Fruit fly (Drosophila melanogaster) whole organism, embryonic: ENCODE data around the gene Dok.

Experiments
- C15 ChIP-seq: fragments of 200-800 bp; sonication (Bioruptor generic); IDR thresholded peaks from 3 replicates; pipeline ENCODE4 v1.3.6; 2022; ENCODE audit warnings: missing biosample characterization, missing genetic modification characterization
- CG10209 ChIP-seq: fragments of 200-800 bp; sonication (Bioruptor generic); optimal IDR thresholded peaks from 3 replicates; lab custom pipeline; 2017; ENCODE audit warnings: missing biosample characterization, mild to moderate bottlenecking, missing genetic modification characterization, missing genetic modification reagents
- CG10431 ChIP-seq: fragments of 200-800 bp; sonication (Bioruptor generic); optimal IDR thresholded peaks from 3 replicates; lab custom pipeline; 2018; ENCODE audit warnings: missing biosample characterization, mild to moderate bottlenecking, missing genetic modification characterization
- CG12299 ChIP-seq: fragments of 200-800 bp; sonication (Bioruptor generic); optimal IDR thresholded peaks from 2 replicates; lab custom pipeline; 2018; ENCODE audit warnings: missing biosample characterization, mild to moderate bottlenecking, missing genetic modification characterization
- CG12391 ChIP-seq: fragments of 200-800 bp; sonication (Bioruptor generic); optimal IDR thresholded peaks from 3 replicates; lab custom pipeline; 2018; ENCODE audit warnings: missing biosample characterization, mild to moderate bottlenecking, missing genetic modification characterization, moderate library complexity
- CG13287 ChIP-seq: fragments of 200-800 bp; sonication (Bioruptor generic); IDR thresholded peaks from 2 replicates; pipeline ENCODE4 v1.3.6; 2022; ENCODE audit warnings: missing biosample characterization, missing genetic modification characterization; ENCODE audit not compliant: partially characterized antibody
- CG15073 ChIP-seq: fragments of 200-800 bp; sonication (Bioruptor generic); optimal IDR thresholded peaks from 2 replicates; lab custom pipeline; 2016; ENCODE audit warnings: missing biosample characterization, missing genetic modification characterization
- CG17568 ChIP-seq: fragments of 200-800 bp; sonication (Bioruptor generic); optimal IDR thresholded peaks from 2 replicates; lab custom pipeline; 2018; ENCODE audit warnings: missing biosample characterization, mild to moderate bottlenecking, missing genetic modification characterization, moderate library complexity
- CG2129 ChIP-seq: fragments of 200-800 bp; sonication (Bioruptor generic); IDR thresholded peaks from 2 replicates; pipeline ENCODE4 v1.3.6; 2022; ENCODE audit warnings: missing biosample characterization, missing genetic modification characterization; ENCODE audit not compliant: partially characterized antibody
- CG32532 ChIP-seq: fragments of 200-800 bp; sonication (Bioruptor generic); IDR thresholded peaks from 2 replicates; pipeline ENCODE4 v1.3.6; 2022; ENCODE audit warnings: missing biosample characterization, missing genetic modification characterization
- CG3281 ChIP-seq: fragments of 200-800 bp; sonication (Bioruptor generic); optimal IDR thresholded peaks from 3 replicates; lab custom pipeline; 2017; ENCODE audit warnings: missing biosample characterization, mild to moderate bottlenecking, missing genetic modification characterization
- CG34422 ChIP-seq: fragments of 200-800 bp; sonication (Bioruptor generic); IDR thresholded peaks from 3 replicates; pipeline ENCODE4 v1.3.6; 2022; ENCODE audit warnings: missing biosample characterization, missing genetic modification characterization
- CG4282 ChIP-seq: fragments of 200-800 bp; sonication (Bioruptor generic); optimal IDR thresholded peaks from 2 replicates; lab custom pipeline; 2016; ENCODE audit warnings: missing biosample characterization, missing genetic modification characterization
- CG4820 ChIP-seq: fragments of 200-800 bp; sonication (Bioruptor generic); optimal IDR thresholded peaks from 3 replicates; lab custom pipeline; 2016; ENCODE audit warnings: missing biosample characterization, missing genetic modification characterization
- CG5245 ChIP-seq: fragments of 200-800 bp; sonication (Bioruptor generic); optimal IDR thresholded peaks from 3 replicates; lab custom pipeline; 2016; ENCODE audit warnings: missing biosample characterization, missing genetic modification characterization
- CG6765 ChIP-seq: fragments of 200-800 bp; sonication (Bioruptor generic); optimal IDR thresholded peaks from 3 replicates; lab custom pipeline; 2017; ENCODE audit warnings: missing biosample characterization, mild to moderate bottlenecking, missing genetic modification characterization
- CG6813 ChIP-seq: fragments of 200-800 bp; sonication (Bioruptor generic); optimal IDR thresholded peaks from 2 replicates; lab custom pipeline; 2017; ENCODE audit warnings: missing biosample characterization, missing genetic modification characterization, mild to moderate bottlenecking, moderate library complexity, missing genetic modification reagents
- CG7271 ChIP-seq: fragments of 200-800 bp; sonication (Bioruptor generic); optimal IDR thresholded peaks from 2 replicates; lab custom pipeline; 2018; ENCODE audit warnings: missing biosample characterization, mild to moderate bottlenecking, missing genetic modification characterization, moderate library complexity
- CG7745 ChIP-seq: fragments of 200-800 bp; sonication (Bioruptor generic); optimal IDR thresholded peaks from 2 replicates; lab custom pipeline; 2018; ENCODE audit warnings: missing biosample characterization, mild to moderate bottlenecking, missing genetic modification characterization, moderate library complexity
- CG8281 ChIP-seq: fragments of 200-800 bp; sonication (Bioruptor generic); optimal IDR thresholded peaks from 2 replicates; lab custom pipeline; 2018; ENCODE audit warnings: missing biosample characterization, mild to moderate bottlenecking, missing genetic modification characterization, moderate library complexity
- CG9797 ChIP-seq: fragments of 200-800 bp; sonication (Bioruptor generic); optimal IDR thresholded peaks from 3 replicates; lab custom pipeline; 2018; ENCODE audit warnings: missing biosample characterization, mild to moderate bottlenecking, missing genetic modification characterization
- CG9817 ChIP-seq: fragments of 200-800 bp; sonication (Bioruptor generic); optimal IDR thresholded peaks from 2 replicates; lab custom pipeline; 2018; ENCODE audit warnings: missing biosample characterization, mild to moderate bottlenecking, missing genetic modification characterization, moderate library complexity
- Dbx ChIP-seq: fragments of 200-800 bp; sonication (Bioruptor generic); IDR thresholded peaks from 3 replicates; pipeline ENCODE4 v1.3.6; 2022; ENCODE audit warnings: missing biosample characterization, missing genetic modification characterization
- E2f1 ChIP-seq: fragments of 200-800 bp; sonication (Bioruptor generic); IDR thresholded peaks from 2 replicates; pipeline ENCODE4 v1.3.6; 2022; ENCODE audit warnings: missing biosample characterization, missing genetic modification characterization
- Eip74EF ChIP-seq, 2 experiments: fragments of 200-800 bp in 1 of 2; fragments of >200 bp in 1 of 2; sonication (Bioruptor generic) in 1 of 2; optimal IDR thresholded peaks; 2 replicates each; lab custom pipeline; 2017 to 2019; ENCODE audit warnings: missing biosample characterization in 2 of 2, missing genetic modification characterization in 2 of 2, mild to moderate bottlenecking in 1 of 2, moderate library complexity in 1 of 2
- Elba2 ChIP-seq: fragments of 200-800 bp; sonication (Bioruptor generic); optimal IDR thresholded peaks from 3 replicates; lab custom pipeline; 2016; ENCODE audit warnings: missing biosample characterization, missing genetic modification characterization
- HLH3B ChIP-seq: fragments of 200-800 bp; sonication (Bioruptor generic); IDR thresholded peaks from 2 replicates; pipeline ENCODE4 v1.3.6; 2022; ENCODE audit warnings: missing biosample characterization, missing genetic modification characterization
- Hr3 ChIP-seq: fragments of 200-800 bp; sonication (Bioruptor generic); optimal IDR thresholded peaks from 3 replicates; lab custom pipeline; 2016; ENCODE audit warnings: missing biosample characterization, missing genetic modification characterization
- Kr ChIP-seq: fragments of 200-800 bp; sonication (Bioruptor generic); optimal IDR thresholded peaks from 2 replicates; lab custom pipeline; 2017; ENCODE audit warnings: missing biosample characterization, mild to moderate bottlenecking, missing genetic modification characterization
- Max ChIP-seq: fragments of 200-800 bp; sonication (Bioruptor generic); optimal IDR thresholded peaks from 2 replicates; lab custom pipeline; 2016; ENCODE audit warnings: missing biosample characterization, mild to moderate bottlenecking, missing genetic modification characterization
- Mrtf ChIP-seq: fragments of 200-800 bp; sonication (Bioruptor generic); IDR thresholded peaks from 3 replicates; pipeline ENCODE4 v1.3.6; 2022; ENCODE audit warnings: missing biosample characterization, missing genetic modification characterization
- Nf-YB ChIP-seq: fragments of 200-800 bp; sonication (Bioruptor generic); optimal IDR thresholded peaks from 3 replicates; lab custom pipeline; 2019; ENCODE audit warnings: missing biosample characterization, mild to moderate bottlenecking, missing genetic modification characterization, moderate library complexity
- Tbp ChIP-seq: fragments of >200 bp; optimal IDR thresholded peaks from 2 replicates; lab custom pipeline; 2018; ENCODE audit warnings: missing biosample characterization, missing genetic modification characterization
- crc ChIP-seq: fragments of 200-800 bp; sonication (Bioruptor generic); optimal IDR thresholded peaks from 2 replicates; lab custom pipeline; 2016; ENCODE audit warnings: missing biosample characterization, missing genetic modification characterization
- cwo ChIP-seq: fragments of 200-800 bp; sonication (Bioruptor generic); optimal IDR thresholded peaks from 3 replicates; lab custom pipeline; 2017; ENCODE audit warnings: missing biosample characterization, missing genetic modification characterization, mild to moderate bottlenecking, moderate library complexity, missing genetic modification reagents
- en ChIP-seq: fragments of 200-800 bp; sonication (Bioruptor generic); optimal IDR thresholded peaks from 2 replicates; lab custom pipeline; 2016; ENCODE audit warnings: missing biosample characterization, missing genetic modification characterization
- fd96Cb ChIP-seq: fragments of 200-800 bp; sonication (Bioruptor generic); optimal IDR thresholded peaks from 2 replicates; lab custom pipeline; 2018; ENCODE audit warnings: missing biosample characterization, mild to moderate bottlenecking, missing genetic modification characterization, moderate library complexity
- grau ChIP-seq: fragments of 200-800 bp; optimal IDR thresholded peaks from 3 replicates; lab custom pipeline; 2019; ENCODE audit warnings: missing biosample characterization, mild to moderate bottlenecking, missing genetic modification characterization, moderate library complexity
- klu ChIP-seq: fragments of 200-800 bp; sonication (Bioruptor generic); IDR thresholded peaks from 2 replicates; pipeline ENCODE4 v1.3.6; 2022; ENCODE audit warnings: missing biosample characterization, missing genetic modification characterization
- nmo ChIP-seq: fragments of 200-800 bp; sonication (Bioruptor generic); optimal IDR thresholded peaks from 2 replicates; lab custom pipeline; 2018; ENCODE audit warnings: missing biosample characterization, mild to moderate bottlenecking, missing genetic modification characterization, moderate library complexity
- pzg ChIP-seq: fragments of 200-800 bp; sonication (Bioruptor generic); optimal IDR thresholded peaks from 3 replicates; lab custom pipeline; 2018; ENCODE audit warnings: missing biosample characterization, mild to moderate bottlenecking, missing genetic modification characterization, moderate library complexity
- sd ChIP-seq: fragments of 200-800 bp; sonication (Bioruptor generic); optimal IDR thresholded peaks from 3 replicates; lab custom pipeline; 2018; ENCODE audit warnings: missing biosample characterization, mild to moderate bottlenecking, missing genetic modification characterization, moderate library complexity
- so ChIP-seq: fragments of 200-800 bp; sonication (Bioruptor generic); IDR thresholded peaks from 3 replicates; pipeline ENCODE4 v1.3.6; 2022; ENCODE audit warnings: missing biosample characterization, missing genetic modification characterization
- sug ChIP-seq: fragments of 200-800 bp; optimal IDR thresholded peaks from 2 replicates; lab custom pipeline; 2019; ENCODE audit warnings: missing biosample characterization, mild to moderate bottlenecking, missing genetic modification characterization, moderate library complexity
- tio ChIP-seq: fragments of 200-800 bp; sonication (Bioruptor generic); optimal IDR thresholded peaks from 2 replicates; lab custom pipeline; 2017; ENCODE audit warnings: missing biosample characterization, missing genetic modification characterization, inconsistent platforms
- unc-4 ChIP-seq: fragments of 200-800 bp; sonication (Bioruptor generic); IDR thresholded peaks from 2 replicates; pipeline ENCODE4 v1.3.6; 2022; ENCODE audit warnings: missing biosample characterization, missing genetic modification characterization; ENCODE audit not compliant: partially characterized antibody
- wdn ChIP-seq: fragments of 200-800 bp; sonication (Bioruptor generic); IDR thresholded peaks from 2 replicates; pipeline ENCODE4 v1.3.6; 2022; ENCODE audit warnings: missing biosample characterization, missing genetic modification characterization
- zen ChIP-seq: fragments of 200-800 bp; sonication (Bioruptor generic); optimal IDR thresholded peaks from 3 replicates; lab custom pipeline; 2018; ENCODE audit warnings: missing biosample characterization, mild to moderate bottlenecking, missing genetic modification characterization, moderate library complexity

Gene Dok

DNA sequence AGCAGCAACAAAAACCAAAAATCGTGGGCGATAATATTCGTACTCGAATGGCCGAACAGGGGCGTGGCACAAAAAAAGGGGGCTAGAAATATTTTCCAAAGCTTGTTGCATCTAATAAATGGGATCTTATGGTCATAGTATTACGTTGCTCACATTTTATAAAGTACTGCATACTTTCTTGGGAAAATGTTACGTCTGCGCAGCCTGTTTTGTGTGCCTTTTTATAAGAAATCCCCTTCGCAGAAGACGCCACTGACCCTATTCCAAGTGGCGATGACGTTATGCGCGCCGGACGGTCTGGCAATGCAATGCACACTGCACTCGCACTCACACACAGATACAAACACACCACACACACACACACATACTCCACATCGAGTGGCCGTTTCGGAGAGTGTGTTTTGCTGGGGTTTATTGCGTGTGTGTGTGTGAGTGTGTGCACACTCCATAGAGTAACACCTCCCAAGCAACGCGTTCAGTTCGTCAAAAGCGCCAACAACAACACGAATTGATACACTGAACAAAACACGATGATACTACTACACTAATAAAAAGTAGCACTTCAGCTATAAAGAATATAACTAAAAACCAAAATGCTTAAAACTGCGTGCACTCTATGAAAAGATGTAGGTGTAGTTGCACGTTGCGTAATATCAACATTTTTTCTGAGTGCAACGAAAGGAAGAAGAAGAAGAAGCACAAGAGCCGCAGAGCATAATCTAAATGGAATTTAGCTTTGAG lies 30.7 kb upstream of the Dok start (continued):
- TF ChIP-seq crc (GFP tag; lab: Kevin White, UChicago) (peak; percentile 73), zen (tag; lab: Kevin White, UChicago) (peak; percentile 77), CG12299 (tag; lab: Kevin White, UChicago) (peak; percentile 43), CG9817 (tag; lab: Kevin White, UChicago) (peak; percentile 69), klu (GFP tag; lab: Robert Waterston, UW) (peak; percentile 67), Mrtf (peak; percentile 84), Nf-YB (GFP tag; lab: Kevin White, UChicago) (peak; percentile 45), CG4820 (GFP tag; lab: Kevin White, UChicago) (peak; percentile 84), CG5245 (GFP tag; lab: Kevin White, UChicago) (peak; percentile 80), sug (tag; lab: Kevin White, UChicago) (peak; percentile 7), CG2129 (GFP tag; lab: Robert Waterston, UW) (no peak), Hr3 (GFP tag; lab: Kevin White, UChicago) (peak; percentile 61), Elba2 (GFP tag; lab: Kevin White, UChicago) (peak; percentile 22), cwo (peak; percentile 11), CG8281 (peak; percentile 68), CG15073 (GFP tag; lab: Kevin White, UChicago) (peak; percentile 29), wdn (GFP tag; lab: Robert Waterston, UW) (peak; percentile 48; the same call in 1 of the 2 replicates), fd96Cb (tag; lab: Kevin White, UChicago) (peak; percentile 90), sd (no peak), pzg (GFP tag; lab: Kevin White, UChicago) (no peak), CG13287 (GFP tag; lab: Robert Waterston, UW) (no peak), CG4282 (GFP tag; lab: Kevin White, UChicago) (peak; percentile 56), unc-4 (GFP tag; lab: Robert Waterston, UW) (no peak), CG3281 (no peak), tio (GFP tag; lab: Kevin White, UChicago) (peak; percentile 67), HLH3B (peak; percentile 89), CG6765 (GFP tag; lab: Kevin White, UChicago) (no peak), en (GFP tag; lab: Kevin White, UChicago) (peak; percentile 84), grau (peak; percentile 70), nmo (GFP tag; lab: Kevin White, UChicago) (peak; percentile 88), Kr (GFP tag; lab: Kevin White, UChicago) (no peak), CG9797 (GFP tag; lab: Kevin White, UChicago) (no peak), CG34422 (peak; percentile 82), C15 (GFP tag; lab: Robert Waterston, UW) (no peak; the same call in 2 of the 3 replicates), CG10209 (GFP tag; lab: Kevin White, UChicago) (peak; percentile 74), CG6813 (GFP tag; lab: Kevin White, UChicago) (peak; percentile 68), E2f1 (GFP tag; lab: Robert Waterston, UW) (peak; percentile 79), CG17568 (GFP tag; lab: Kevin White, UChicago) (peak; percentile 64), CG10431 (GFP tag; lab: Kevin White, UChicago) (peak; percentile 25), Dbx (no peak), CG32532 (GFP tag; lab: Robert Waterston, UW) (no peak), CG7271 (peak; percentile 55), Eip74EF (GFP tag; optimal IDR thresholded peaks at IDR 0.05; lab: Kevin White, UChicago) (peak in 1 of 2 experiments; percentile 43), so (GFP tag; lab: Robert Waterston, UW) (peak; percentile 64; the same call in 1 of the 3 replicates), Tbp (GFP tag; lab: Kevin White, UChicago) (no peak), CG7745 (peak; percentile 58), CG12391 (peak; percentile 76), Max (peak; percentile 33)
